Worm (Caenorhabditis elegans): ENCODE measurements around the gene K01A6.8.

K01A6.8 gene

DNA sequence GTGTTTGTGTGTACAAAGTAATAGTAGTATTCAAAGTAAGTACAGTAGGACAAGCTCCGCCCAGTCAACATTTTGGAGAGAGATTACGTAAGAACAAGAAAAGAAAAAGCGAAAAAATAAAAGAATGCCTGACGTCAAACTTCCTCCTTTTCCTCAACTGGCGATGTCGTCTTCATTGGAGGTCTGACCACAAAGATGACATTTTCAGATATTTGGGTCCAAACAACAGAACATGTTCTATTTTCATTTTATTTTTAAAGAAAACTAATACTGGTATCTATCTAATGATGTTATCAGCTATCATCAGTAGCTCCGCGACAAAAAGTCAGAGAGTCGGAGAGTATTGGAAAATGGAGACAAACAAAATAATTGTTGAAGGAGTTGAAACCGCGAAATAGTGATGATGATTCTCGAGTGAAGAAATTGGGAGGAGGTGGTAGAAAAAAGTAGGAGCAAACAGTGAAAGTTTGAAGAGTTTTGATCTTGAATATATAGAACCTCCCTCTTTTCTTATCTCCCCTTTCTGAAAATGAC, 36.6 kb upstream of the K01A6.8 start, which contains the start of gene lips-5:
lips-5 (minus strand) TSS at position 51 of the 534 bp plus-strand sequence.
- TF ChIP-seq nhr-12 (tag; optimal IDR thresholded peaks at IDR 0.05) (no peak), ama-1 (optimal IDR thresholded peaks at IDR 0.05) (no peak), fos-1 (tag; optimal IDR thresholded peaks at IDR 0.05) (peak; percentile 22)

DNA sequence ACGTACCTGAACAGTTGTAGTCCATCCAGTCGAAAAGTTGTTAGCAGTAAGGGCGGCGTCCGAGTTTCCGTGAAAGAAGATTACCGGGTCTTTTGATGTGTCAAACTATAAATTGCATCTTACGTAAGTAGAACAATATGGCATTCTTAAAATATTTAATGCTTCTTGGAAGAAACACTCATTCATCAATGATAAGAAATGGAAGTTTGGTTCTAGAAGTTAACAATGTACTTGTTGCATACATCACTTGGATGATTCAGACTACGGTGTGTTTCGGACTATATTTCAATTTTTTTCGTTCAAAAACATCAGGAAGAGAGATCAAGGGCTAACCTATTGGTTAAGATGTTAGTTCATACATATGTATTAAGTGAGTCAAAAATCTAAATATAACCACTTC, 35.0 kb upstream of the K01A6.8 start:
- TF ChIP-seq ceh-82 (tag; optimal IDR thresholded peaks at IDR 0.05) (no peak), egl-27 (tag; optimal IDR thresholded peaks at IDR 0.05) (no peak), nhr-11 (tag; optimal IDR thresholded peaks at IDR 0.05) (no peak), nhr-25 (tag; optimal IDR thresholded peaks at IDR 0.05) (no peak), elt-1 (tag; optimal IDR thresholded peaks at IDR 0.05) (no peak), sma-3 (GFP tag; optimal IDR thresholded peaks at IDR 0.05) (no peak), F13H6.1 (tag; optimal IDR thresholded peaks at IDR 0.05) (no peak), lin-11 (tag; optimal IDR thresholded peaks at IDR 0.05) (no peak), peb-1 (tag; optimal IDR thresholded peaks at IDR 0.05) (no peak), mbf-1 (tag; optimal IDR thresholded peaks at IDR 0.05) (no peak), skn-1 (tag; optimal IDR thresholded peaks at IDR 0.05) (no peak), unc-62 (GFP tag; optimal IDR thresholded peaks at IDR 0.05) (no peak)

DNA sequence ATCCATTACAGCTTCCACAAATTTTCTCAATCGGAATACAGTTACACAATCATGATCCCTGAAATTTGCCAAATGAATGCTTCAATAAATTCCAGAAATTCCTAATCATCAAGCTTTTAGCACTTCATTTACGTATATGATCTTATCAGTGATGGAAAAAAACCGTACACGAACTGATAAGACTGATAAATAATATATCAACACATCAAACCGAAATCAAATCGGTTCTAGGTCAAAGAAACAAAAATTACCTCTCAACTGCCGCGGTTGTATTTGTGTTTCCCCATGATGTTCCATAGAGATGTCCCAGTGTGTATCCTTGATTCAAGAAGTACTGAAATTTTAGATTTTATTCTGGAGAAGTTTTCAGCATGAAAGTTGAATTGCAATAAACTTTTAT, 33.9 kb upstream of the K01A6.8 start:
- TF ChIP-seq nhr-12 (tag; optimal IDR thresholded peaks at IDR 0.05) (no peak), sma-9 (GFP tag; optimal IDR thresholded peaks at IDR 0.05) (peak; percentile 17), sma-9 (tag; optimal IDR thresholded peaks at IDR 0.05) (no peak), lin-39 (tag; optimal IDR thresholded peaks at IDR 0.05) (no peak), ceh-16 (tag; optimal IDR thresholded peaks at IDR 0.05) (no peak), ceh-82 (tag; optimal IDR thresholded peaks at IDR 0.05) (no peak), unc-39 (tag; optimal IDR thresholded peaks at IDR 0.05) (no peak), mbf-1 (tag; optimal IDR thresholded peaks at IDR 0.05) (no peak), fos-1 (tag; optimal IDR thresholded peaks at IDR 0.05) (peak; percentile 66), lsy-2 (tag; optimal IDR thresholded peaks at IDR 0.05) (no peak), nhr-6 (tag; optimal IDR thresholded peaks at IDR 0.05) (no peak), R02D3.7 (tag; optimal IDR thresholded peaks at IDR 0.05) (no peak), ztf-11 (tag; optimal IDR thresholded peaks at IDR 0.05) (no peak), elt-3 (tag; optimal IDR thresholded peaks at IDR 0.05) (no peak), gmeb-1 (tag; optimal IDR thresholded peaks at IDR 0.05) (no peak), Y55F3AM.14 (GFP tag; optimal IDR thresholded peaks at IDR 0.05) (no peak), crh-2 (tag; optimal IDR thresholded peaks at IDR 0.05) (peak; percentile 15), mab-5 (tag; optimal IDR thresholded peaks at IDR 0.05) (no peak), sem-4 (tag; optimal IDR thresholded peaks at IDR 0.05) (no peak), nhr-237 (tag; optimal IDR thresholded peaks at IDR 0.05) (no peak), ZK546.5 (tag; optimal IDR thresholded peaks at IDR 0.05) (no peak)

ce11 chrIV:11769769-11770168, 32.6 kb upstream of the K01A6.8 start:
- no peak for TF ChIP-seq gmeb-1 (tag; optimal IDR thresholded peaks at IDR 0.05)
- no peak for TF ChIP-seq mdl-1 (tag; optimal IDR thresholded peaks at IDR 0.05)
- TF ChIP-seq sma-9 (GFP tag; optimal IDR thresholded peaks at IDR 0.05): peak; percentile 31
- TF ChIP-seq sma-9 (tag; optimal IDR thresholded peaks at IDR 0.05): no peak

DNA sequence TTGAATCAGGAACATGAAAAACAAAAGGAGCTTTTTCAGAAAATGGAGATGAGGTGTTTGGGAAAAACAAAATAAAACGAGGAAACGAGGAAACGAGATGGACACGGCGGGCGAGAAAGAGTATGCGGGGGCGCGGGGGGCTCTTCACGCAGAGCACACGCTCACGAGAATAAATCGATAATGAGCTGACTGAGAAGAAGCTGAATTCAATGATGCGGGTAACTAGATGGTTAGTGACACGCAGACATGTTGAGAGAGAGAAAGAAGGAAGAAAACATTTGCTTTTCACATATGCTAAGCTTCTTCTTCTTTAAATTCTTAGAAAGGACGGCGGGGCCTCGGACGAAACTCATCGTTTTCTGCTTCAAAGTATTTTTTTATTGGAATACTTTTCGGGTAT, 28.3 kb upstream of the K01A6.8 start:
- TF ChIP-seq nhr-21 (tag; optimal IDR thresholded peaks at IDR 0.05) (no peak), egl-27 (tag; optimal IDR thresholded peaks at IDR 0.05) (peak; percentile 37), unc-55 (GFP tag; optimal IDR thresholded peaks at IDR 0.05) (peak; percentile 60), lin-11 (tag; optimal IDR thresholded peaks at IDR 0.05) (peak; percentile 70), ztf-4 (tag; optimal IDR thresholded peaks at IDR 0.05) (no peak), unc-39 (tag; optimal IDR thresholded peaks at IDR 0.05) (no peak), snpc-4 (tag; optimal IDR thresholded peaks at IDR 0.05) (no peak), sma-9 (GFP tag; optimal IDR thresholded peaks at IDR 0.05) (peak; percentile 64), sma-9 (tag; optimal IDR thresholded peaks at IDR 0.05) (no peak), Y55F3AM.14 (GFP tag; optimal IDR thresholded peaks at IDR 0.05) (no peak), skn-1 (tag; optimal IDR thresholded peaks at IDR 0.05) (no peak), zag-1 (tag; optimal IDR thresholded peaks at IDR 0.05) (peak; percentile 72), gmeb-1 (tag; optimal IDR thresholded peaks at IDR 0.05) (no peak), crh-2 (tag; optimal IDR thresholded peaks at IDR 0.05) (peak; percentile 56), lsy-2 (tag; optimal IDR thresholded peaks at IDR 0.05) (peak; percentile 16 to 65), mdl-1 (tag; optimal IDR thresholded peaks at IDR 0.05) (peak in 1 of 2 experiments; percentile 77), F13H6.1 (tag; optimal IDR thresholded peaks at IDR 0.05) (peak; percentile 55), nhr-129 (tag; optimal IDR thresholded peaks at IDR 0.05) (peak; percentile 57), C34F6.9 (tag; optimal IDR thresholded peaks at IDR 0.05) (peak; percentile 75)

All from whole organism, L2 larva.